Worm (Caenorhabditis elegans) whole organism, L4/young adult: ENCODE data around the gene spo-11.

Experiments
- W03F9.2 ChIP-seq: fragments of 150-350 bp; optimal IDR thresholded peaks from 2 replicates; lab custom pipeline; 2014; ENCODE audit warnings: missing biosample characterization, missing genetic modification characterization
- dao-5 ChIP-seq: sonication (generic microtip); optimal IDR thresholded peaks from 2 replicates; lab custom pipeline; 2016; ENCODE audit warnings: missing genotype, missing genetic modification characterization, moderate library complexity, missing compliant biosample characterization
- him-1 ChIP-seq: sonication (generic microtip); optimal IDR thresholded peaks from 2 replicates; lab custom pipeline; 2016; ENCODE audit warnings: missing genotype, missing genetic modification reagents, missing genetic modification characterization, missing compliant biosample characterization

DNA sequence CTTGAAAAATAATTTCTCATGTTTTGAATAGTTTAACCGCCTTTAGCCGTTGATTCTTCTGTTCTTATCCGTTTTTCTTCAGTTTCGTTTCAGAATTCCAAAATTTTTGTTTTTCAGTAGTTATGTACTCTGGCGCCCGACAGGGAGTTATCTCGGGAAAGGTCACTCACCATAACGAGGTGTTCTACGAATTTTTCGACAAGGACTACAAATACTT, 18.5 kb upstream of the spo-11 start, which contains the start of gene F01G4.4:
- TF ChIP-seq dao-5 (no peak), him-1 (tag; lab: Kevin White, UChicago) (no peak), W03F9.2 (tag; lab: Kevin White, UChicago) (no peak)
